Fruit fly (Drosophila melanogaster) whole organism, wandering third instar larva: ENCODE measurements around the gene Myo95E.
A peak's percentile ranks its signal among the peaks of the same experiment; 100 is the strongest.

Experiments
- Abd-B ChIP-seq: fragments of >200 bp; optimal IDR thresholded peaks from 2 replicates; lab custom pipeline; 2017; ENCODE audit warnings: missing biosample characterization, missing genetic modification characterization
- CG32264 ChIP-seq: fragments of 200-800 bp; sonication (Bioruptor generic); optimal IDR thresholded peaks from 2 replicates; lab custom pipeline; 2016; ENCODE audit warnings: missing biosample characterization, missing genetic modification characterization
- CG9705 ChIP-seq: fragments of 200-800 bp; sonication (Bioruptor generic); optimal IDR thresholded peaks from 2 replicates; lab custom pipeline; 2018; ENCODE audit warnings: missing biosample characterization, mild to moderate bottlenecking, missing genetic modification characterization
- CrebA ChIP-seq: fragments of 200-800 bp; sonication (Bioruptor generic); optimal IDR thresholded peaks from 2 replicates; lab custom pipeline; 2016; ENCODE audit warnings: missing biosample characterization, mild to moderate bottlenecking, missing genetic modification characterization, borderline replicate concordance
- Dfd ChIP-seq: fragments of >200 bp; optimal IDR thresholded peaks from 2 replicates; lab custom pipeline; 2017; ENCODE audit warnings: missing biosample characterization, missing genetic modification characterization
- Dif ChIP-seq: fragments of 200-275, 200-300 bp; sonication (Bioruptor generic); optimal IDR thresholded peaks from 2 replicates; lab custom pipeline; 2018; ENCODE audit warnings: missing biosample characterization, missing genetic modification characterization; ENCODE audit not compliant: partially characterized antibody
- GATAd ChIP-seq: sonication (Bioruptor generic); optimal IDR thresholded peaks from 2 replicates; lab custom pipeline; 2016; ENCODE audit warnings: missing biosample characterization, missing genetic modification characterization
- HLH106 ChIP-seq: fragments of 200-800 bp; optimal IDR thresholded peaks from 3 replicates; lab custom pipeline; 2019; ENCODE audit warnings: missing biosample characterization, mild to moderate bottlenecking, missing genetic modification characterization, moderate library complexity
- Hnf4 ChIP-seq: fragments of 200-800 bp; sonication (Bioruptor generic); optimal IDR thresholded peaks from 2 replicates; lab custom pipeline; 2016; ENCODE audit warnings: missing biosample characterization, mild to moderate bottlenecking, missing genetic modification characterization
- Hr78 ChIP-seq: fragments of >200 bp; optimal IDR thresholded peaks from 2 replicates; lab custom pipeline; 2017; ENCODE audit warnings: missing biosample characterization, missing genetic modification characterization
- Hr83 ChIP-seq: fragments of 200-300 bp; sonication (Bioruptor generic); optimal IDR thresholded peaks from 2 replicates; lab custom pipeline; 2016; ENCODE audit warnings: missing biosample characterization, mild to moderate bottlenecking, missing genetic modification characterization, moderate library complexity; ENCODE audit not compliant: poor library complexity, severe bottlenecking
- Jra ChIP-seq: sonication (Bioruptor generic); optimal IDR thresholded peaks from 2 replicates; lab custom pipeline; 2016; ENCODE audit warnings: missing biosample characterization, missing genetic modification characterization
- Mio ChIP-seq: sonication (Bioruptor generic); optimal IDR thresholded peaks from 2 replicates; lab custom pipeline; 2016; ENCODE audit warnings: missing biosample characterization, missing genetic modification characterization
- Myc ChIP-seq: fragments of >200 bp; optimal IDR thresholded peaks from 2 replicates; lab custom pipeline; 2017
- N ChIP-seq: fragments of >200 bp; optimal IDR thresholded peaks from 2 replicates; lab custom pipeline; 2018; ENCODE audit warnings: missing biosample characterization, missing external identifiers, missing genetic modification characterization
- OdsH ChIP-seq: fragments of 200-800 bp; sonication (Bioruptor generic); optimal IDR thresholded peaks from 2 replicates; lab custom pipeline; 2016; ENCODE audit warnings: missing biosample characterization, mild to moderate bottlenecking, missing genetic modification characterization
- Rel ChIP-seq, 2 experiments: fragments of 200-800 bp; sonication (Bioruptor generic) in 1 of 2; optimal IDR thresholded peaks; 2 replicates in 1 of 2; 3 replicates in 1 of 2; lab custom pipeline; 2016 to 2019; ENCODE audit warnings: mild to moderate bottlenecking in 2 of 2, missing biosample characterization in 2 of 2, missing genetic modification characterization in 2 of 2, moderate library complexity in 1 of 2
- Sp1 ChIP-seq: fragments of 200-800 bp; sonication (Bioruptor generic); optimal IDR thresholded peaks from 3 replicates; lab custom pipeline; 2019; ENCODE audit warnings: missing biosample characterization, mild to moderate bottlenecking, missing genetic modification characterization, moderate library complexity
- Vsx2 ChIP-seq: fragments of 200-300, 225-300 bp; sonication (Bioruptor generic); optimal IDR thresholded peaks from 2 replicates; lab custom pipeline; 2018; ENCODE audit warnings: missing biosample characterization, missing genetic modification characterization; ENCODE audit not compliant: partially characterized antibody
- br ChIP-seq: fragments of 200-800 bp; sonication (Bioruptor generic); optimal IDR thresholded peaks from 2 replicates; lab custom pipeline; 2016; ENCODE audit warnings: missing biosample characterization, missing genetic modification characterization
- brk ChIP-seq: fragments of 200-800 bp; sonication (Bioruptor generic); optimal IDR thresholded peaks from 2 replicates; lab custom pipeline; 2016; ENCODE audit warnings: missing biosample characterization, mild to moderate bottlenecking, missing genetic modification characterization
- dl ChIP-seq, 2 experiments: fragments of 175-275, 200-275 bp in 1 of 2; fragments of 200-275 bp in 1 of 2; sonication (Bioruptor generic); optimal IDR thresholded peaks; lab custom pipeline; 2018; ENCODE audit warnings: mild to moderate bottlenecking in 2 of 2, missing biosample characterization in 2 of 2, missing genetic modification characterization in 2 of 2, moderate library complexity in 2 of 2; ENCODE audit not compliant: partially characterized antibody in 2 of 2, insufficient read depth in 1 of 2
- dmrt93B ChIP-seq: fragments of 200-800 bp; sonication (Bioruptor generic); optimal IDR thresholded peaks from 2 replicates; lab custom pipeline; 2018; ENCODE audit warnings: missing biosample characterization, mild to moderate bottlenecking, missing genetic modification characterization
- dsf ChIP-seq: sonication (Bioruptor generic); optimal IDR thresholded peaks from 2 replicates; lab custom pipeline; 2016; ENCODE audit warnings: missing biosample characterization, missing genetic modification characterization, borderline replicate concordance
- ey ChIP-seq: fragments of 200-800 bp; sonication (Bioruptor generic); optimal IDR thresholded peaks from 2 replicates; lab custom pipeline; 2016; ENCODE audit warnings: missing biosample characterization, missing genetic modification characterization
- foxo ChIP-seq, 2 experiments: fragments of 200-800 bp; sonication (Bioruptor generic); optimal IDR thresholded peaks; 2 replicates in 1 of 2; 3 replicates in 1 of 2; lab custom pipeline; 2016 to 2017; ENCODE audit warnings: missing biosample characterization in 2 of 2, missing genetic modification characterization in 2 of 2
- fru ChIP-seq: fragments of 200-800 bp; sonication (Bioruptor generic); optimal IDR thresholded peaks from 3 replicates; lab custom pipeline; 2016; ENCODE audit warnings: missing biosample characterization, mild to moderate bottlenecking, missing genetic modification characterization
- h ChIP-seq: fragments of 200-800 bp; sonication (Bioruptor generic); optimal IDR thresholded peaks from 3 replicates; lab custom pipeline; 2016; ENCODE audit warnings: missing biosample characterization, mild to moderate bottlenecking, missing genetic modification characterization
- jim ChIP-seq: fragments of 175-275, 200-325 bp; sonication (Bioruptor generic); optimal IDR thresholded peaks from 2 replicates; lab custom pipeline; 2016; ENCODE audit warnings: missing biosample characterization, mild to moderate bottlenecking, missing genetic modification characterization
- lola ChIP-seq: fragments of >200 bp; optimal IDR thresholded peaks from 2 replicates; lab custom pipeline; 2017; ENCODE audit warnings: missing biosample characterization, missing genetic modification characterization
- pan ChIP-seq: fragments of >200 bp; optimal IDR thresholded peaks from 2 replicates; lab custom pipeline; 2017
- psq ChIP-seq: fragments of 200-800 bp; sonication (Bioruptor generic); optimal IDR thresholded peaks from 3 replicates; lab custom pipeline; 2017; ENCODE audit warnings: missing biosample characterization, mild to moderate bottlenecking, missing genetic modification characterization, moderate library complexity
- rgr ChIP-seq: fragments of 200-800 bp; sonication (Bioruptor generic); optimal IDR thresholded peaks from 3 replicates; lab custom pipeline; 2016; ENCODE audit warnings: missing biosample characterization, mild to moderate bottlenecking, missing genetic modification characterization
- sage ChIP-seq: fragments of 200-800 bp; sonication (Bioruptor generic); optimal IDR thresholded peaks from 2 replicates; lab custom pipeline; 2016; ENCODE audit warnings: missing biosample characterization, mild to moderate bottlenecking, missing genetic modification characterization
- sv ChIP-seq: fragments of 200-800 bp; sonication (Bioruptor generic); optimal IDR thresholded peaks from 3 replicates; lab custom pipeline; 2016; ENCODE audit warnings: missing biosample characterization, missing genetic modification characterization
- tai ChIP-seq: sonication (Bioruptor generic); optimal IDR thresholded peaks from 2 replicates; lab custom pipeline; 2016; ENCODE audit warnings: missing biosample characterization, missing genetic modification characterization
- usp ChIP-seq: fragments of >200 bp; optimal IDR thresholded peaks from 2 replicates; lab custom pipeline; 2017; ENCODE audit warnings: missing biosample characterization, missing genetic modification characterization
- woc ChIP-seq: sonication (Bioruptor generic); optimal IDR thresholded peaks from 2 replicates; lab custom pipeline; 2016; ENCODE audit warnings: missing biosample characterization, mild to moderate bottlenecking, missing genetic modification characterization

Myo95E gene

dm6 chr3R:24112320-24113069 lies 48.8 kb downstream of the Myo95E start, which contains the start of gene CG13605 (continued):
- TF ChIP-seq br: peak; percentile 53
- no peak for TF ChIP-seq dmrt93B (GFP tag; lab: Kevin White, UChicago)
- TF ChIP-seq ey: peak; percentile 44
- TF ChIP-seq usp (GFP tag; lab: Kevin White, UChicago): no peak
- peak; percentile 80 for TF ChIP-seq brk (GFP tag; lab: Kevin White, UChicago)
- TF ChIP-seq Abd-B: no peak
- no peak for TF ChIP-seq dsf (GFP tag; lab: Kevin White, UChicago)

DNA sequence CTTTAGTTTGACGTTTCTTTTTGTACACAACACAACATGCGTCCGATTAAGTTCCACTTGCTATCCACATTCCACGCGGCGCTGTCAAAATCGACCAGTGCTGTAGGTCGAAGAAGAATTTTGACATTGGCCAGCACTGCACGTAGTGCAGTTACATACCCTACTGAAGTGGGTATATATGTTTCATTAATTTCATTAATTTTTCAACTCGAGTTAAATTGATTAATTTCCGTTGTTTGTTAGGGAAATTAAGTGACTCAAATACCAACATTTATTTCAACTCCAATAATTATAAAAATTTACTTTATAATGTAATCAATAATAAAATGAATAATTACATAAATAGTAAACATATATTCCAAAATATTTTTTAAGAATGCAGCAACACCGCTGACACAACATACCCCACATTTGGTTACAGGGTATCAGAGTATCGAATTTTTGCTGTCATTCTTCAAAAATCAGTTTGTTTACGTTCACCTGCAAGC lies 52.4 kb downstream of the Myo95E start, which contains the start of the genes eIF4EHP and CG18428:
Gene eIF4EHP (minus strand): TSS at position 59 of the 488 bp plus-strand sequence.
Gene CG18428 (plus strand): TSS at position 435 of the 488 bp plus-strand sequence.
- TF ChIP-seq fru (GFP tag; lab: Kevin White, UChicago) (peak; percentile 87), CG9705 (GFP tag; lab: Kevin White, UChicago) (peak; percentile 99), Rel (GFP tag; optimal IDR thresholded peaks at IDR 0.05; lab: Kevin White, UChicago) (peak; percentile 83), Rel (tag; optimal IDR thresholded peaks at IDR 0.05; lab: Kevin White, UChicago) (peak; percentile 95), Abd-B (no peak), h (GFP tag; lab: Kevin White, UChicago) (peak; percentile 96), sv (GFP tag; lab: Kevin White, UChicago) (peak; percentile 94), Jra (peak; percentile 82), Mio (GFP tag; lab: Kevin White, UChicago) (peak; percentile 70), dl (GFP tag; optimal IDR thresholded peaks at IDR 0.05; lab: Kevin White, UChicago; ENCODE audit: insufficient read depth in 1 of 2, partially characterized antibody in 2 of 2) (no peak), ey (peak; percentile 88), Myc (peak; percentile 79), woc (GFP tag; lab: Kevin White, UChicago) (peak; percentile 94), CrebA (GFP tag; lab: Kevin White, UChicago) (no peak), Dfd (GFP tag; lab: Kevin White, UChicago) (peak; percentile 98), N (no peak), Hnf4 (GFP tag; lab: Kevin White, UChicago) (peak; percentile 91), jim (GFP tag; lab: Kevin White, UChicago) (peak; percentile 30), psq (peak; percentile 98), dsf (GFP tag; lab: Kevin White, UChicago) (peak; percentile 87), dmrt93B (GFP tag; lab: Kevin White, UChicago) (peak; percentile 99), rgr (GFP tag; lab: Kevin White, UChicago) (peak; percentile 99), OdsH (GFP tag; lab: Kevin White, UChicago) (peak; percentile 99), Vsx2 (GFP tag; lab: Kevin White, UChicago) (no peak), Sp1 (GFP tag; lab: Kevin White, UChicago) (peak; percentile 100), foxo (GFP tag; optimal IDR thresholded peaks at IDR 0.05; lab: Kevin White, UChicago) (peak in 1 of 2 experiments; percentile 99), CG32264 (GFP tag; lab: Kevin White, UChicago) (peak; percentile 41), Hr78 (GFP tag; lab: Kevin White, UChicago) (no peak), Dif (GFP tag; lab: Kevin White, UChicago) (peak; percentile 34), br (peak; percentile 89), brk (GFP tag; lab: Kevin White, UChicago) (peak; percentile 95), HLH106 (tag; lab: Kevin White, UChicago) (peak; percentile 100), Hr83 (GFP tag; lab: Kevin White, UChicago) (peak; percentile 94), sage (GFP tag; lab: Kevin White, UChicago) (peak; percentile 94), usp (GFP tag; lab: Kevin White, UChicago) (no peak), GATAd (GFP tag; lab: Kevin White, UChicago) (peak; percentile 76), tai (no peak), pan (lab: Kevin White, UChicago) (peak; percentile 84), lola (no peak)
- TF ChIP-seq, all 38 proteins: peak for 29
